Worm (Caenorhabditis elegans): ENCODE data around the gene F47B10.5.

ce11 chrX:10914421-10915277 lies 24.3 kb upstream of the F47B10.5 start:
- no peak for TF ChIP-seq aly-2 (tag; optimal IDR thresholded peaks at IDR 0.05)
- TF ChIP-seq F13H6.1 (tag; optimal IDR thresholded peaks at IDR 0.05) = no peak
- TF ChIP-seq mab-5 (tag; optimal IDR thresholded peaks at IDR 0.05) = no peak
- no peak for TF ChIP-seq alr-1 (tag; optimal IDR thresholded peaks at IDR 0.05)
- TF ChIP-seq ztf-11 (tag; optimal IDR thresholded peaks at IDR 0.05) = no peak
